Fruit fly (Drosophila melanogaster): ENCODE data around the gene knrl.
A peak's percentile ranks its signal among the peaks of the same experiment; 100 is the strongest.

knrl gene

DNA sequence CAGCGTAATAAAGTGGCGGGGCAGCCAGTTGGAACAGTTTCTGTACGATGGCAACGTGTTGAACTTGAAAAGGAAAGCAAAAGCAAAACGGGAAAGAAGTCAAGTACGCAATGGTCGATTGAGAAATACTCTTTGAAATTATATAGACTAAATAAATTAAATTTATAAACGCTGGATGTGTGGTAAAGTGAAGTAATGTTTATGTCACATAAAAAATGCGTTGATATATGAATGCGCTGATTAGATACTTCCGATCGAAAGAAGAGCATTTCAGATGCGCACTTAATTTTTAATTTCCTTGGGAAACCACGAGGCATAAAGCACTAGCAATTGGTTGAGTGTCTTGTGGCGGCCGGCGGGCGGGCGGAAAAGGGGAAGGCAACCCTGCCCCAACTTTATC, 7.6 kb downstream of the knrl start (continued):
- TF ChIP-seq Sox102F (GFP tag; optimal IDR thresholded peaks at IDR 0.05) (peak; percentile 57), otp (GFP tag; IDR thresholded peaks at IDR 0.05) (no peak), Awh (GFP tag; IDR thresholded peaks at IDR 0.05) (no peak), CG2678 (tag; optimal IDR thresholded peaks at IDR 0.05) (no peak), dysf (GFP tag; IDR thresholded peaks at IDR 0.05) (no peak; the same call in 2 of the 3 replicates), CG17568 (GFP tag; optimal IDR thresholded peaks at IDR 0.05) (no peak), CG9727 (GFP tag; optimal IDR thresholded peaks at IDR 0.05) (peak; percentile 15), NfI (GFP tag; optimal IDR thresholded peaks at IDR 0.05) (no peak), CG14860 (GFP tag; IDR thresholded peaks at IDR 0.05; ENCODE audit: partially characterized antibody) (no peak), CG1529 (GFP tag; optimal IDR thresholded peaks at IDR 0.05) (no peak), so (GFP tag; IDR thresholded peaks at IDR 0.05) (no peak), CG33213 (GFP tag; optimal IDR thresholded peaks at IDR 0.05) (no peak), chn (GFP tag; optimal IDR thresholded peaks at IDR 0.05) (no peak), sna (GFP tag; IDR thresholded peaks at IDR 0.05; ENCODE audit: partially characterized antibody) (no peak), jing (GFP tag; optimal IDR thresholded peaks at IDR 0.05) (no peak), luna (GFP tag; optimal IDR thresholded peaks at IDR 0.05) (no peak), oc (tag; optimal IDR thresholded peaks at IDR 0.05) (no peak), CG17328 (GFP tag; IDR thresholded peaks at IDR 0.05) (no peak), pzg (GFP tag; optimal IDR thresholded peaks at IDR 0.05) (no peak), CG14710 (tag; optimal IDR thresholded peaks at IDR 0.05) (no peak), mirr (GFP tag; optimal IDR thresholded peaks at IDR 0.05) (no peak), lab (GFP tag; optimal IDR thresholded peaks at IDR 0.05) (peak; percentile 19), chinmo (GFP tag; IDR thresholded peaks at IDR 0.05; ENCODE audit: partially characterized antibody) (no peak), psq (GFP tag; optimal IDR thresholded peaks at IDR 0.05) (no peak), Abd-B (GFP tag; optimal IDR thresholded peaks at IDR 0.05) (peak; percentile 20), prd (optimal IDR thresholded peaks at IDR 0.05) (no peak), prd (GFP tag; IDR thresholded peaks at IDR 0.05) (no peak), lilli (GFP tag; optimal IDR thresholded peaks at IDR 0.05) (no peak), Mrtf (GFP tag; IDR thresholded peaks at IDR 0.05) (no peak), ab (GFP tag; optimal IDR thresholded peaks at IDR 0.05) (no peak), gem (tag; optimal IDR thresholded peaks at IDR 0.05) (peak; percentile 64), Ada2b (GFP tag; IDR thresholded peaks at IDR 0.05) (0 out of 2 replicates have a peak, but pooled peaks have one; percentile 15), CG9817 (tag; optimal IDR thresholded peaks at IDR 0.05) (peak; percentile 11), CG15696 (tag; optimal IDR thresholded peaks at IDR 0.05) (no peak), E2f2 (GFP tag; IDR thresholded peaks at IDR 0.05) (no peak), CG17612 (GFP tag; IDR thresholded peaks at IDR 0.05) (no peak), Atf6 (GFP tag; IDR thresholded peaks at IDR 0.05) (no peak), CG6765 (GFP tag; optimal IDR thresholded peaks at IDR 0.05) (no peak), CG13894 (tag; optimal IDR thresholded peaks at IDR 0.05) (no peak), D19A (tag; optimal IDR thresholded peaks at IDR 0.05) (peak; percentile 97), ap (GFP tag; IDR thresholded peaks at IDR 0.05) (no peak), Nf-YA (GFP tag; IDR thresholded peaks at IDR 0.05) (no peak), BEAF-32 (GFP tag; optimal IDR thresholded peaks at IDR 0.05) (no peak), PHDP (tag; optimal IDR thresholded peaks at IDR 0.05) (no peak), CG6689 (GFP tag; IDR thresholded peaks at IDR 0.05) (0 out of 2 replicates have a peak, but pooled peaks have one; percentile 20), CG2712 (tag; optimal IDR thresholded peaks at IDR 0.05) (peak; percentile 64), dati (GFP tag; IDR thresholded peaks at IDR 0.05) (no peak), CG8924 (tag; optimal IDR thresholded peaks at IDR 0.05) (peak; percentile 25), usp (GFP tag; optimal IDR thresholded peaks at IDR 0.05) (no peak), row (GFP tag; IDR thresholded peaks at IDR 0.05) (peak; percentile 56), CG12155 (GFP tag; optimal IDR thresholded peaks at IDR 0.05) (no peak), Med (GFP tag) (no peak)

Measured in whole organism, embryonic.